Fruit fly (Drosophila melanogaster): ENCODE data around the gene Sec61gamma.
A peak's percentile ranks its signal among the peaks of the same experiment; 100 is the strongest.

Sec61gamma gene

dm6 chrX:19651757-19652419, 8.8 kb downstream of the Sec61gamma start, which contains the start of the genes Ranbp21 and Elys (continued):
- TF ChIP-seq gcm (GFP tag; optimal IDR thresholded peaks at IDR 0.05) (no peak), CG10147 (GFP tag; optimal IDR thresholded peaks at IDR 0.05) (no peak), Opbp (GFP tag; IDR thresholded peaks at IDR 0.05; ENCODE audit: partially characterized antibody) (no peak), BtbVII (GFP tag; optimal IDR thresholded peaks at IDR 0.05) (no peak), CG3838 (GFP tag; optimal IDR thresholded peaks at IDR 0.05) (no peak), sim (GFP tag; IDR thresholded peaks at IDR 0.05) (no peak), Side (GFP tag; optimal IDR thresholded peaks at IDR 0.05) (peak; percentile 43), mld (GFP tag; IDR thresholded peaks at IDR 0.05; ENCODE audit: partially characterized antibody) (no peak), sna (GFP tag; IDR thresholded peaks at IDR 0.05; ENCODE audit: partially characterized antibody) (0 out of 2 replicates have a peak, but pooled peaks have one; percentile 28), sob (GFP tag; IDR thresholded peaks at IDR 0.05) (peak; percentile 41; the same call in 1 of the 2 replicates), ase (GFP tag; IDR thresholded peaks at IDR 0.05) (peak; percentile 50; the same call in 1 of the 3 replicates), CG2199 (GFP tag; IDR thresholded peaks at IDR 0.05) (no peak), Hr78 (GFP tag; optimal IDR thresholded peaks at IDR 0.05) (no peak), CG14710 (tag; optimal IDR thresholded peaks at IDR 0.05) (peak; percentile 71), HLHmδ (GFP tag; optimal IDR thresholded peaks at IDR 0.05) (no peak), ara (GFP tag; IDR thresholded peaks at IDR 0.05) (peak; percentile 62), CG4424 (GFP tag; optimal IDR thresholded peaks at IDR 0.05) (no peak), CG6689 (GFP tag; IDR thresholded peaks at IDR 0.05) (peak; percentile 67), CG1529 (GFP tag; optimal IDR thresholded peaks at IDR 0.05) (no peak), br (optimal IDR thresholded peaks at IDR 0.05) (no peak), jumu (GFP tag; optimal IDR thresholded peaks at IDR 0.05) (peak; percentile 78), CkIIα-i1 (GFP tag; IDR thresholded peaks at IDR 0.05) (no peak), GATAe (GFP tag; conservative IDR thresholded peaks at IDR 0.05) (no peak), run (tag; optimal IDR thresholded peaks at IDR 0.05) (no peak), Meics (GFP tag; optimal IDR thresholded peaks at IDR 0.05) (no peak), CG30403 (GFP tag; optimal IDR thresholded peaks at IDR 0.05) (peak; percentile 71), tio (GFP tag; optimal IDR thresholded peaks at IDR 0.05) (no peak), eve (GFP tag; optimal IDR thresholded peaks at IDR 0.05) (no peak), sens (GFP tag) (peak; percentile 94), nom (GFP tag; optimal IDR thresholded peaks at IDR 0.05) (no peak), CG11398 (GFP tag; optimal IDR thresholded peaks at IDR 0.05) (peak; percentile 48), abd-A (tag; optimal IDR thresholded peaks at IDR 0.05) (no peak), Nf-YC (tag; optimal IDR thresholded peaks at IDR 0.05) (no peak), Nf-YA (GFP tag; IDR thresholded peaks at IDR 0.05) (no peak; the same call in 1 of the 2 replicates), CG4282 (GFP tag; optimal IDR thresholded peaks at IDR 0.05) (no peak), tin (GFP tag; optimal IDR thresholded peaks at IDR 0.05) (peak; percentile 48), E2f1 (GFP tag; IDR thresholded peaks at IDR 0.05) (peak; percentile 42; the same call in 1 of the 2 replicates), CG6175 (GFP tag; IDR thresholded peaks at IDR 0.05) (no peak), vnd (GFP tag; IDR thresholded peaks at IDR 0.05; ENCODE audit: partially characterized antibody) (0 out of 3 replicates have a peak, but pooled peaks have one; percentile 46), stc (GFP tag; IDR thresholded peaks at IDR 0.05) (peak; percentile 47; the same call in 1 of the 2 replicates), z (GFP tag; IDR thresholded peaks at IDR 0.05) (no peak), CG14441 (GFP tag; IDR thresholded peaks at IDR 0.05) (peak; percentile 55; the same call in 1 of the 2 replicates), Aef1 (GFP tag; IDR thresholded peaks at IDR 0.05) (peak; percentile 55), Spps (tag; optimal IDR thresholded peaks at IDR 0.05) (no peak), Dip3 (GFP tag; optimal IDR thresholded peaks at IDR 0.05) (peak; percentile 73), Rx (GFP tag; IDR thresholded peaks at IDR 0.05) (peak; percentile 57), CG11093 (GFP tag; IDR thresholded peaks at IDR 0.05) (peak; percentile 51; the same call in 2 of the 3 replicates), Nf-YB (GFP tag; optimal IDR thresholded peaks at IDR 0.05) (no peak), CG8944 (GFP tag; optimal IDR thresholded peaks at IDR 0.05) (peak; percentile 62), Hr39 (optimal IDR thresholded peaks at IDR 0.05) (no peak), CG10209 (GFP tag; optimal IDR thresholded peaks at IDR 0.05) (peak; percentile 38)

All from whole organism, embryonic.